Fruit fly (Drosophila melanogaster) whole organism, prepupa: Measurements from ENCODE around the gene CG42846.
A peak's percentile ranks its signal among the peaks of the same experiment; 100 is the strongest.

Experiments used
- Blimp-1 ChIP-seq: fragments of 200-800 bp; sonication (Bioruptor generic); optimal IDR thresholded peaks from 3 replicates; lab custom pipeline; 2017; ENCODE audit warnings: missing biosample characterization, missing genetic modification characterization, mild to moderate bottlenecking, moderate library complexity, missing genetic modification reagents
- CG10631 ChIP-seq: fragments of 200-800 bp; sonication (Bioruptor generic); optimal IDR thresholded peaks from 2 replicates; lab custom pipeline; 2016; ENCODE audit warnings: missing biosample characterization, missing genetic modification characterization
- CG10669 ChIP-seq: fragments of 200-800 bp; sonication (Bioruptor generic); optimal IDR thresholded peaks from 3 replicates; lab custom pipeline; 2018; ENCODE audit warnings: missing biosample characterization, mild to moderate bottlenecking, missing genetic modification characterization, moderate library complexity
- CG11294 ChIP-seq: fragments of 200-800 bp; sonication (Bioruptor generic); IDR thresholded peaks from 2 replicates; pipeline ENCODE4 v1.3.6; 2022; ENCODE audit warnings: missing biosample characterization, missing genetic modification characterization
- CG11762 ChIP-seq: fragments of 200-800 bp; sonication (Bioruptor generic); optimal IDR thresholded peaks from 3 replicates; lab custom pipeline; 2016; ENCODE audit warnings: missing biosample characterization, missing genetic modification characterization; ENCODE audit not compliant: insufficient read depth
- CG16779 ChIP-seq: fragments of 200-800 bp; sonication (Bioruptor generic); optimal IDR thresholded peaks from 3 replicates; lab custom pipeline; 2017; ENCODE audit warnings: missing biosample characterization, mild to moderate bottlenecking, missing genetic modification characterization
- CG3032 ChIP-seq: fragments of 200-800 bp; optimal IDR thresholded peaks from 2 replicates; lab custom pipeline; 2019; ENCODE audit warnings: missing biosample characterization, mild to moderate bottlenecking, missing genetic modification characterization, moderate library complexity
- CG31627 ChIP-seq: fragments of 200-800 bp; sonication (Bioruptor generic); optimal IDR thresholded peaks from 3 replicates; lab custom pipeline; 2016; ENCODE audit warnings: missing biosample characterization, missing genetic modification characterization
- CG34406 ChIP-seq: fragments of 200-800 bp; sonication (Bioruptor generic); optimal IDR thresholded peaks from 3 replicates; lab custom pipeline; 2016; ENCODE audit warnings: missing biosample characterization, missing genetic modification characterization
- CG3919 ChIP-seq: fragments of 200-800 bp; sonication (Bioruptor generic); optimal IDR thresholded peaks from 3 replicates; lab custom pipeline; 2016; ENCODE audit warnings: missing biosample characterization, missing genetic modification characterization
- CG4318 ChIP-seq: fragments of 200-800 bp; sonication (Bioruptor generic); optimal IDR thresholded peaks from 3 replicates; lab custom pipeline; 2017; ENCODE audit warnings: missing biosample characterization, mild to moderate bottlenecking, missing genetic modification characterization
- CG6792 ChIP-seq: fragments of 200-800 bp; sonication (Bioruptor generic); optimal IDR thresholded peaks from 3 replicates; lab custom pipeline; 2016; ENCODE audit warnings: missing biosample characterization, missing genetic modification characterization
- CG6808 ChIP-seq: fragments of 200-800 bp; sonication (Bioruptor generic); optimal IDR thresholded peaks from 3 replicates; lab custom pipeline; 2017; ENCODE audit warnings: missing biosample characterization, missing genetic modification characterization, mild to moderate bottlenecking, moderate library complexity, missing genetic modification reagents
- CG6854 ChIP-seq: fragments of 200-800 bp; sonication (Bioruptor generic); optimal IDR thresholded peaks from 2 replicates; lab custom pipeline; 2017; ENCODE audit warnings: missing biosample characterization, mild to moderate bottlenecking, missing genetic modification characterization
- CG7368 ChIP-seq: fragments of 200-800 bp; sonication (Bioruptor generic); optimal IDR thresholded peaks from 3 replicates; lab custom pipeline; 2016; ENCODE audit warnings: missing biosample characterization, missing genetic modification characterization
- CG8632 ChIP-seq: fragments of 200-800 bp; sonication (Bioruptor generic); optimal IDR thresholded peaks from 3 replicates; lab custom pipeline; 2016; ENCODE audit warnings: missing biosample characterization, missing genetic modification characterization
- CG9139 ChIP-seq: fragments of 200-800 bp; sonication (Bioruptor generic); optimal IDR thresholded peaks from 3 replicates; lab custom pipeline; 2017; ENCODE audit warnings: missing biosample characterization, mild to moderate bottlenecking, missing genetic modification characterization
- Eip75B ChIP-seq: fragments of 200-800 bp; sonication (Bioruptor generic); optimal IDR thresholded peaks from 3 replicates; lab custom pipeline; 2016; ENCODE audit warnings: missing biosample characterization, missing genetic modification characterization
- Eip78C ChIP-seq: fragments of 200-800 bp; sonication (Bioruptor generic); peaks from one replicate; lab custom pipeline; 2016; ENCODE audit warnings: missing biosample characterization, missing genetic modification characterization
- Eip93F ChIP-seq: fragments of 200-800 bp; sonication (Bioruptor generic); optimal IDR thresholded peaks from 2 replicates; lab custom pipeline; 2016; ENCODE audit warnings: missing biosample characterization, mild to moderate bottlenecking, missing genetic modification characterization
- Ets21C ChIP-seq: fragments of 200-800 bp; sonication (Bioruptor generic); optimal IDR thresholded peaks from 3 replicates; lab custom pipeline; 2016; ENCODE audit warnings: missing biosample characterization, missing genetic modification characterization
- Ets96B ChIP-seq: fragments of 200-800 bp; optimal IDR thresholded peaks from 2 replicates; lab custom pipeline; 2019; ENCODE audit warnings: missing biosample characterization, mild to moderate bottlenecking, missing genetic modification characterization, moderate library complexity
- Hr38 ChIP-seq: sonication (Bioruptor generic); optimal IDR thresholded peaks from 2 replicates; lab custom pipeline; 2016; ENCODE audit warnings: missing biosample characterization, missing genetic modification characterization
- Hr4 ChIP-seq: fragments of 200-800 bp; sonication (Bioruptor generic); optimal IDR thresholded peaks from 3 replicates; lab custom pipeline; 2016; ENCODE audit warnings: missing biosample characterization, missing genetic modification characterization
- Lpt ChIP-seq: fragments of 200-800 bp; sonication (Bioruptor generic); optimal IDR thresholded peaks from 3 replicates; lab custom pipeline; 2016; ENCODE audit warnings: missing biosample characterization, missing genetic modification characterization
- OdsH ChIP-seq: fragments of 200-800 bp; sonication (Bioruptor generic); optimal IDR thresholded peaks from 3 replicates; lab custom pipeline; 2016; ENCODE audit warnings: missing biosample characterization, missing genetic modification characterization
- Sox102F ChIP-seq: fragments of 200-800 bp; sonication (Bioruptor generic); optimal IDR thresholded peaks from 2 replicates; lab custom pipeline; 2016; ENCODE audit warnings: missing biosample characterization, mild to moderate bottlenecking, missing genetic modification characterization
- Sox15 ChIP-seq: fragments of 200-800 bp; sonication (Bioruptor generic); optimal IDR thresholded peaks from 3 replicates; lab custom pipeline; 2016; ENCODE audit warnings: missing biosample characterization, missing genetic modification characterization
- achi ChIP-seq: fragments of 200-800 bp; sonication (Bioruptor generic); optimal IDR thresholded peaks from 3 replicates; lab custom pipeline; 2016; ENCODE audit warnings: missing biosample characterization, missing genetic modification characterization
- acj6 ChIP-seq: fragments of 200-800 bp; sonication (Bioruptor generic); optimal IDR thresholded peaks from 3 replicates; lab custom pipeline; 2016; ENCODE audit warnings: missing biosample characterization, missing genetic modification characterization
- cyc ChIP-seq: fragments of 200-800 bp; sonication (Bioruptor generic); optimal IDR thresholded peaks from 3 replicates; lab custom pipeline; 2016; ENCODE audit warnings: missing biosample characterization, missing genetic modification characterization
- dac ChIP-seq: fragments of 200-800 bp; sonication (Bioruptor generic); optimal IDR thresholded peaks from 2 replicates; lab custom pipeline; 2017; ENCODE audit warnings: missing biosample characterization, mild to moderate bottlenecking, missing genetic modification characterization
- dsx ChIP-seq: fragments of 200-800 bp; optimal IDR thresholded peaks from 3 replicates; lab custom pipeline; 2019; ENCODE audit warnings: missing biosample characterization, mild to moderate bottlenecking, missing genetic modification characterization, moderate library complexity; ENCODE audit not compliant: poor library complexity, severe bottlenecking
- esn ChIP-seq: fragments of 200-800 bp; sonication (Bioruptor generic); optimal IDR thresholded peaks from 2 replicates; lab custom pipeline; 2016; ENCODE audit warnings: missing biosample characterization, mild to moderate bottlenecking, missing genetic modification characterization, moderate library complexity
- fd59A ChIP-seq: fragments of 200-800 bp; sonication (Bioruptor generic); optimal IDR thresholded peaks from 2 replicates; lab custom pipeline; 2017; ENCODE audit warnings: missing biosample characterization, mild to moderate bottlenecking, missing genetic modification characterization, missing genetic modification reagents
- fd85E ChIP-seq: fragments of 200-800 bp; sonication (Bioruptor generic); optimal IDR thresholded peaks from 3 replicates; lab custom pipeline; 2016; ENCODE audit warnings: missing biosample characterization, missing genetic modification characterization
- fkh ChIP-seq: fragments of 200-800 bp; sonication (Bioruptor generic); optimal IDR thresholded peaks from 3 replicates; lab custom pipeline; 2017; ENCODE audit warnings: missing biosample characterization, mild to moderate bottlenecking, missing genetic modification characterization, moderate library complexity
- lz ChIP-seq: fragments of 200-800 bp; sonication (Bioruptor generic); optimal IDR thresholded peaks from 3 replicates; lab custom pipeline; 2016; ENCODE audit warnings: missing biosample characterization, missing genetic modification characterization
- net ChIP-seq: fragments of 200-800 bp; sonication (Bioruptor generic); optimal IDR thresholded peaks from 3 replicates; lab custom pipeline; 2016; ENCODE audit warnings: missing biosample characterization, missing genetic modification characterization
- salr ChIP-seq, 2 experiments: fragments of 200-800 bp; sonication (Bioruptor generic); optimal IDR thresholded peaks; 3 replicates each; lab custom pipeline; 2016 to 2018; ENCODE audit warnings: missing biosample characterization in 2 of 2, missing genetic modification characterization in 2 of 2, mild to moderate bottlenecking in 1 of 2
- spab ChIP-seq: fragments of 200-800 bp; sonication (Bioruptor generic); optimal IDR thresholded peaks from 2 replicates; lab custom pipeline; 2017; ENCODE audit warnings: missing biosample characterization, mild to moderate bottlenecking, missing genetic modification characterization, missing genetic modification reagents
- ss ChIP-seq, 2 experiments: fragments of 200-800 bp; sonication (Bioruptor generic); optimal IDR thresholded peaks; 2 replicates in 1 of 2; 3 replicates in 1 of 2; lab custom pipeline; 2017 to 2018; ENCODE audit warnings: mild to moderate bottlenecking in 2 of 2, missing biosample characterization in 2 of 2, missing genetic modification characterization in 2 of 2, moderate library complexity in 1 of 2
- svp ChIP-seq: fragments of 200-800 bp; sonication (Bioruptor generic); peaks from one replicate; lab custom pipeline; 2016; ENCODE audit warnings: missing biosample characterization, missing genetic modification characterization
- topi ChIP-seq: fragments of 200-800 bp; sonication (Bioruptor generic); optimal IDR thresholded peaks from 3 replicates; lab custom pipeline; 2016; ENCODE audit warnings: missing biosample characterization, missing genetic modification characterization

Gene CG42846

DNA sequence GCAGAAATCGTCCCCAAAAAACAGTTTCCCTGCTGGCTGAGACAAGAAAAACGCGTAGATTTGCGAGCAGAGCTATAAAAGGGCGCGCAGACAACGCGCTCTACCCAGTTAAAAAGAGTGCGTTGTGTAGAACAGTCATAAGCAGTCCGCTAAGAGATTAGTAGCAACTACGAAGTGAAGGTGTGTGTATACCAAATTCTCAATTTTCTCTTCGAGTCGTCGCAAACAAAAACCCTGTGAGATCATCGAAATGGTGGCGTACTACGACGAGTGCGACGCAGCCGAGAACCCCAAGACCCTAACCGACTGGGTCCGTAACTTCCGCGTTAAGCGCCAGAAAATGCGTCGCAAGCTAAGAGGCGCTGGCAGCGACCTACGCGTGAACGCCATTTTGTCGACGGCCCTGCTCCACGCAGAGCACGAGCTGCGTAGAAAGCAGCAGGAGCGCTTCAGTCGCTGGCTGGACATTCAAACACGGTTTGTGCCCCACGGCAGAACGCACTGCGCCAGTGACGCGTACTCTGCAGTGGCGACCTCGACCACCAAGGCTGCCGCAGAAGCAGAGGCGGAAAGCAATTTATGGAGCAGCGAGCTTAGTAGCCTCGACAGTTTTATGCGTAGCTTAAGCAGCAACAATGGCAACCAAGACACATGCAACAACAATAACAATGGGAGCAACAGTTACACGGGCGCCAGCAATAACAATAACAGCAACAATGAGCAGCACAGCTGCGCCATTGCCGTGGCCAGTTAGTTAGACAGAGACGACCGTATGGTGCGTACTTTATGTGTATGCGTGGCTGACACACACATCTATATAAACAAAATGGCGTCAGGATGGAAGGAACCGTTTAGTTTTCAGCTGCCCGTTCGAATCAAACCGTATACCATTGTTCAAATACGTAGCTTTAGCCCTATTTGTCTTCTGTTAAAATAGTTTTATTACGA lies 7.1 kb downstream of the CG42846 start (continued):
- TF ChIP-seq ss (GFP tag; optimal IDR thresholded peaks at IDR 0.05; lab: Kevin White, UChicago) (no peak), Sox102F (GFP tag; lab: Kevin White, UChicago) (no peak), CG10669 (GFP tag; lab: Kevin White, UChicago) (no peak), esn (no peak), lz (no peak), OdsH (no peak), CG11762 (GFP tag; lab: Kevin White, UChicago) (no peak), Hr4 (GFP tag; lab: Kevin White, UChicago) (no peak), Hr38 (GFP tag; lab: Kevin White, UChicago) (no peak), Sox15 (GFP tag; lab: Kevin White, UChicago) (no peak)
- TF ChIP-seq, all 60 proteins: peak for 17

DNA sequence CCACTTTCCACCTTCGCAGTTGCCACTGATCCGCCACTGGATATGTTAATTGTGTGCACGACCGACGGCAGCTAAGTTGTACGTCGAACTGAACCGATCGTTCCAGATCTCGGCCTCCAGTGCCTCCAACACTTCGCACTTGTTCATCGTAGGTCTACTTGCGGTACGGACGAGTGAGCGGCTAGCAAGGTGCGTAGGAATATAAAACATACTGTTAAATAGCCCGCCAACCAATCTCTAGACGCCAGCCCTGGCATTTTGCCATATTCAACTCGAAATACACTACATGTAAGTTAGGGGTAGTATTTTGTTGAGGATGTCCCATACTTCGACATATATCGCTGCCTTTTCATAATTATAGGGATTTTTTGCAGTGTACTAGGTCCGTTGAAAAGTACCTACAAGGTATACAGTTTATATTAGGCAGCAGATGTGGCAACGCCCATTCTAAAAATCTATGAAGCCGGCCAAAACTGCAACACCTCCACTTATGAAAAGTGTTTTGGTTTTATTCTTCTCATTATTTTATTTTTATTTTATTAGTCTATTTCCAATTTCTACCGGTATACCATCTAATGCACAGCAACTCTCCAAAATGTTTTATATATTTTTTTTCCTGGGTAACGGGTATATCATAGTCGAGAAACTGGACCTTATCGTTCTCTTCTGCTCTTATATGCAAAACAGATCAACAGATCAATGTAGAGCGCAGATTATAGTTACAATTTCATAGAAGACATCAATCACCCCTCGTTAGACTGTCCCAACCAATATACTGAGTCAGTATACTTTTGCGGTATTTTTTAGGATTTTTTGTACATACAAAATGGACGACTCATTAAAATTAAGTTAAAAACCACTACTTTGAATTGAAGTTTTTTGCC lies 8.1 kb downstream of the CG42846 start, which contains the start of the genes pyx and CG33229:
TSS of gene pyx (minus strand) at position 51 of the 884 bp plus-strand sequence.
TSS of gene CG33229 (plus strand) at position 834 of the 884 bp plus-strand sequence.
- TF ChIP-seq CG4318 (no peak), fd59A (peak; percentile 64), cyc (peak; percentile 89), Eip78C (peak; percentile 91), Hr38 (GFP tag; lab: Kevin White, UChicago) (no peak), CG31627 (peak; percentile 92), topi (GFP tag; lab: Kevin White, UChicago) (peak; percentile 85), net (peak; percentile 77), CG6792 (GFP tag; lab: Kevin White, UChicago) (peak; percentile 74), salr (GFP tag; optimal IDR thresholded peaks at IDR 0.05; lab: Kevin White, UChicago) (peak; percentile 72), fd85E (no peak), CG34406 (peak; percentile 75), CG3032 (tag; lab: Kevin White, UChicago) (peak; percentile 81), Ets21C (GFP tag; lab: Kevin White, UChicago) (peak; percentile 86), achi (GFP tag; lab: Kevin White, UChicago) (peak; percentile 78), CG6808 (GFP tag; lab: Kevin White, UChicago) (peak; percentile 71), dsx (peak; percentile 67), acj6 (peak; percentile 88), CG6854 (GFP tag; lab: Kevin White, UChicago) (no peak), CG9139 (no peak), CG3919 (GFP tag; lab: Kevin White, UChicago) (peak; percentile 78), CG8632 (GFP tag; lab: Kevin White, UChicago) (peak; percentile 67), fkh (GFP tag; lab: Kevin White, UChicago) (no peak), CG10631 (GFP tag; lab: Kevin White, UChicago) (peak; percentile 86), Eip93F (GFP tag; lab: Kevin White, UChicago) (peak; percentile 79), Sox102F (GFP tag; lab: Kevin White, UChicago) (peak; percentile 74), CG10669 (GFP tag; lab: Kevin White, UChicago) (peak; percentile 72), Ets96B (tag; lab: Kevin White, UChicago) (peak; percentile 70), CG7368 (GFP tag; lab: Kevin White, UChicago) (no peak), ss (GFP tag; optimal IDR thresholded peaks at IDR 0.05; lab: Kevin White, UChicago) (peak; percentile 12 to 44), lz (peak; percentile 88), Eip75B (GFP tag; lab: Kevin White, UChicago) (peak; percentile 79), CG11294 (peak; percentile 65; the same call in 1 of the 2 replicates), esn (peak; percentile 88), Lpt (peak; percentile 65), svp (GFP tag; lab: Kevin White, UChicago) (peak; percentile 93), Hr4 (GFP tag; lab: Kevin White, UChicago) (peak; percentile 92), CG16779 (tag; lab: Kevin White, UChicago) (no peak), Blimp-1 (GFP tag; lab: Kevin White, UChicago) (peak; percentile 65), spab (GFP tag; lab: Kevin White, UChicago) (peak; percentile 56), dac (GFP tag; lab: Kevin White, UChicago) (peak; percentile 80)
